Worm (Caenorhabditis elegans) whole organism, mixed stage, embryonic: ENCODE measurements around the gene Y22F5A.11.

Source experiments
- ceh-43 ChIP-seq: fragments of 200-800 bp; sonication (Bioruptor generic); optimal IDR thresholded peaks from 2 replicates; lab custom pipeline; 2018; ENCODE audit warnings: mild to moderate bottlenecking, missing genetic modification characterization, moderate library complexity, missing compliant biosample characterization
- ces-1 ChIP-seq: fragments of 150-350 bp; optimal IDR thresholded peaks from 2 replicates; lab custom pipeline; 2014; ENCODE audit warnings: missing biosample characterization, missing genetic modification reagents, missing genetic modification characterization
- lsy-2 ChIP-seq: fragments of 150-350 bp; optimal IDR thresholded peaks from 2 replicates; lab custom pipeline; 2014; ENCODE audit warnings: missing biosample characterization, missing genetic modification characterization
- nhr-237 ChIP-seq: fragments of 150-350 bp; optimal IDR thresholded peaks from 2 replicates; lab custom pipeline; 2014; ENCODE audit warnings: missing biosample characterization, missing genetic modification characterization
- nhr-28 ChIP-seq: fragments of 150-350 bp; optimal IDR thresholded peaks from 2 replicates; lab custom pipeline; 2014; ENCODE audit warnings: missing biosample characterization, missing genetic modification characterization
- nhr-76 ChIP-seq: sonication (generic microtip); optimal IDR thresholded peaks from 2 replicates; lab custom pipeline; 2017; ENCODE audit warnings: missing biosample characterization, missing genetic modification characterization
- pha-4 ChIP-seq: fragments of 150-350 bp; optimal IDR thresholded peaks from 2 replicates; lab custom pipeline; 2018; ENCODE audit warnings: missing biosample characterization, missing genetic modification reagents, missing genetic modification characterization
- snpc-4 ChIP-seq: fragments of 150-350 bp; optimal IDR thresholded peaks from 2 replicates; lab custom pipeline; 2014; ENCODE audit warnings: missing biosample characterization, missing genetic modification characterization
- unc-39 ChIP-seq: fragments of 150-350 bp; optimal IDR thresholded peaks from 2 replicates; lab custom pipeline; 2014; ENCODE audit warnings: missing biosample characterization, missing genetic modification characterization
- unc-62 ChIP-seq: fragments of 150-350 bp; optimal IDR thresholded peaks from 2 replicates; lab custom pipeline; 2014; ENCODE audit warnings: missing biosample characterization, missing genetic modification reagents, missing genetic modification characterization
- ztf-11 ChIP-seq: fragments of 150-350 bp; optimal IDR thresholded peaks from 2 replicates; lab custom pipeline; 2014; ENCODE audit warnings: missing biosample characterization, missing genetic modification characterization

- TF ChIP-seq snpc-4 (no peak), unc-39 (tag; lab: Kevin White, UChicago) (no peak), lsy-2 (no peak), unc-62 (GFP tag; lab: Kevin White, UChicago) (no peak), pha-4 (no peak), ztf-11 (tag; lab: Kevin White, UChicago) (no peak), nhr-28 (tag; lab: Kevin White, UChicago) (no peak), nhr-237 (tag; lab: Kevin White, UChicago) (no peak), nhr-76 (tag; lab: Kevin White, UChicago) (no peak), ces-1 (GFP tag; lab: Kevin White, UChicago) (no peak), ceh-43 (GFP tag; lab: Kevin White, UChicago) (no peak)
Observed at ce11 chrV:10323537-10323936, 48.1 kb upstream of the Y22F5A.11 start.
